Worm (Caenorhabditis elegans) whole organism, mixed stage, embryonic: ENCODE results near the gene F38B7.10.

Experiments used
- blmp-1 ChIP-seq: fragments of 150-350 bp; optimal IDR thresholded peaks from 2 replicates; lab custom pipeline; 2014; ENCODE audit warnings: missing biosample characterization, missing genetic modification characterization
- ceh-43 ChIP-seq: fragments of 200-800 bp; sonication (Bioruptor generic); optimal IDR thresholded peaks from 2 replicates; lab custom pipeline; 2018; ENCODE audit warnings: mild to moderate bottlenecking, missing genetic modification characterization, moderate library complexity, missing compliant biosample characterization
- cnd-1 ChIP-seq: fragments of 200-800 bp; sonication (Bioruptor generic); optimal IDR thresholded peaks from 2 replicates; lab custom pipeline; 2018; ENCODE audit warnings: mild to moderate bottlenecking, missing genetic modification characterization, missing compliant biosample characterization
- elt-1 ChIP-seq: sonication (generic microtip); optimal IDR thresholded peaks from 2 replicates; lab custom pipeline; 2017; ENCODE audit warnings: missing genetic modification characterization, mild to moderate bottlenecking, missing compliant biosample characterization, antibody characterized with exemption, moderate library complexity, borderline replicate concordance; ENCODE audit not compliant: insufficient read depth
- elt-3 ChIP-seq: fragments of 150-350 bp; optimal IDR thresholded peaks from 2 replicates; lab custom pipeline; 2014; ENCODE audit warnings: missing biosample characterization, missing genetic modification characterization
- flh-1 ChIP-seq: fragments of 200-800 bp; sonication (Bioruptor generic); optimal IDR thresholded peaks from 2 replicates; lab custom pipeline; 2018; ENCODE audit warnings: mild to moderate bottlenecking, missing genetic modification characterization, moderate library complexity, missing compliant biosample characterization
- hlh-1 ChIP-seq: fragments of 150-350 bp; optimal IDR thresholded peaks from 2 replicates; lab custom pipeline; 2014; ENCODE audit warnings: missing biosample characterization, missing genetic modification reagents, missing genetic modification characterization
- lin-32 ChIP-seq: fragments of 200-800 bp; sonication (Bioruptor generic); optimal IDR thresholded peaks from 2 replicates; lab custom pipeline; 2018; ENCODE audit warnings: mild to moderate bottlenecking, missing genetic modification characterization, missing compliant biosample characterization
- mep-1 ChIP-seq: fragments of 150-350 bp; optimal IDR thresholded peaks from 2 replicates; lab custom pipeline; 2017; ENCODE audit warnings: missing biosample characterization, missing genetic modification reagents, missing genetic modification characterization, inconsistent platforms
- mls-2 ChIP-seq: sonication (generic microtip); optimal IDR thresholded peaks from 2 replicates; lab custom pipeline; 2016; ENCODE audit warnings: mild to moderate bottlenecking, missing genetic modification characterization, moderate library complexity, missing compliant biosample characterization
- nhr-12 ChIP-seq: fragments of 150-350 bp; optimal IDR thresholded peaks from 2 replicates; lab custom pipeline; 2014; ENCODE audit warnings: missing biosample characterization, missing genetic modification characterization
- nhr-76 ChIP-seq: sonication (generic microtip); optimal IDR thresholded peaks from 2 replicates; lab custom pipeline; 2017; ENCODE audit warnings: missing biosample characterization, missing genetic modification characterization
- unc-62 ChIP-seq: fragments of 150-350 bp; optimal IDR thresholded peaks from 2 replicates; lab custom pipeline; 2014; ENCODE audit warnings: missing biosample characterization, missing genetic modification reagents, missing genetic modification characterization
- ztf-11 ChIP-seq: fragments of 150-350 bp; optimal IDR thresholded peaks from 2 replicates; lab custom pipeline; 2014; ENCODE audit warnings: missing biosample characterization, missing genetic modification characterization

- TF ChIP-seq ztf-11 (tag; lab: Kevin White, UChicago) (no peak), lin-32 (no peak), ceh-43 (GFP tag; lab: Kevin White, UChicago) (no peak), elt-1 (tag; lab: Kevin White, UChicago) (no peak), unc-62 (GFP tag; lab: Kevin White, UChicago) (no peak), nhr-12 (tag; lab: Kevin White, UChicago) (no peak), elt-3 (tag; lab: Kevin White, UChicago) (no peak), mep-1 (tag; lab: Kevin White, UChicago) (no peak), nhr-76 (tag; lab: Kevin White, UChicago) (no peak), hlh-1 (tag; lab: Kevin White, UChicago) (no peak), flh-1 (GFP tag; lab: Kevin White, UChicago) (no peak), cnd-1 (tag; lab: Kevin White, UChicago) (no peak), blmp-1 (no peak), mls-2 (tag; lab: Kevin White, UChicago) (no peak)
Measured at ce11 chrV:11496283-11496682, 49.0 kb upstream of the F38B7.10 start, which contains the start of gene htrl-1.
